Worm (Caenorhabditis elegans) whole organism, midembryonic: ENCODE measurements around the gene sec-10.
A peak's percentile ranks its signal among the peaks of the same experiment; 100 is the strongest.

Source experiments
- T22C8.4 ChIP-seq: fragments of 200-800 bp; sonication (Bioruptor generic); IDR thresholded peaks from 2 replicates; pipeline ENCODE4 v1.3.6; 2022; ENCODE audit warnings: missing genetic modification characterization, missing compliant biosample characterization
- cog-1 ChIP-seq: sonication (generic microtip); optimal IDR thresholded peaks from 2 replicates; lab custom pipeline; 2016; ENCODE audit warnings: missing genetic modification characterization, missing compliant biosample characterization
- flt-1 ChIP-seq: fragments of 200-800 bp; sonication (Bioruptor generic); IDR thresholded peaks from 2 replicates; pipeline ENCODE4 v1.3.6; 2022; ENCODE audit warnings: missing genetic modification characterization, missing compliant biosample characterization
- klf-2 ChIP-seq: fragments of 200-800 bp; sonication (Bioruptor generic); conservative IDR thresholded peaks from 2 replicates; pipeline ENCODE4 v1.3.6; 2022; ENCODE audit warnings: missing genetic modification reagents, missing genetic modification characterization, missing compliant biosample characterization
- med-1 ChIP-seq: sonication (generic microtip); optimal IDR thresholded peaks from 2 replicates; lab custom pipeline; 2017; ENCODE audit warnings: missing genetic modification characterization, mild to moderate bottlenecking, missing compliant biosample characterization, antibody characterized with exemption, missing genetic modification reagents; ENCODE audit not compliant: insufficient read depth
- ref-1 ChIP-seq: fragments of 200-800 bp; sonication (Bioruptor generic); conservative IDR thresholded peaks from 2 replicates; pipeline ENCODE4 v1.3.6; 2022; ENCODE audit warnings: missing genetic modification reagents, missing genetic modification characterization, missing compliant biosample characterization
- tab-1 ChIP-seq: fragments of 200-800 bp; sonication (Bioruptor generic); IDR thresholded peaks from 2 replicates; pipeline ENCODE4 v1.3.6; 2022; ENCODE audit warnings: missing genetic modification characterization, missing compliant biosample characterization
- ztf-23 ChIP-seq: fragments of 200-800 bp; sonication (Bioruptor generic); IDR thresholded peaks from 2 replicates; pipeline ENCODE4 v1.3.6; 2022; ENCODE audit warnings: missing genetic modification reagents, missing genetic modification characterization, missing compliant biosample characterization
- ztf-29 ChIP-seq: fragments of 200-800 bp; sonication (Bioruptor generic); IDR thresholded peaks from 2 replicates; pipeline ENCODE4 v1.3.6; 2022; ENCODE audit warnings: missing genetic modification reagents, missing genetic modification characterization, missing compliant biosample characterization

The sec-10 gene

ce11 chrIV:7789521-7789949, 7.2 kb upstream of the sec-10 start, which contains the start of gene imp-3:
imp-3 (minus strand) TSS chrIV:7789613.
- TF ChIP-seq tab-1 (GFP tag; lab: Robert Waterston, UW): no peak
- no peak for TF ChIP-seq cog-1 (tag; lab: Kevin White, UChicago)
- no peak for TF ChIP-seq med-1 (GFP tag; lab: Kevin White, UChicago)
- TF ChIP-seq ztf-23 (GFP tag; lab: Robert Waterston, UW): no peak
- TF ChIP-seq flt-1: no peak

ce11 chrIV:7785506-7786065, 3.3 kb upstream of the sec-10 start, which contains the start of gene tag-322:
tag-322 (minus strand) TSS chrIV:7785556.
- TF ChIP-seq cog-1 (tag; lab: Kevin White, UChicago): peak; percentile 32
- no peak for TF ChIP-seq klf-2
- TF ChIP-seq T22C8.4: no peak
- no peak for TF ChIP-seq ztf-23 (GFP tag; lab: Robert Waterston, UW)
- TF ChIP-seq ztf-29 (GFP tag; lab: Robert Waterston, UW): no peak

ce11 chrIV:7783801-7784411, 1.6 kb upstream of the sec-10 start, which contains the start of gene tag-321:
tag-321 (minus strand) TSS chrIV:7783851.
- TF ChIP-seq flt-1: no peak
- no peak for TF ChIP-seq ztf-29 (GFP tag; lab: Robert Waterston, UW)
- TF ChIP-seq T22C8.4: no peak
- TF ChIP-seq klf-2: no peak
- no peak for TF ChIP-seq tab-1 (GFP tag; lab: Robert Waterston, UW)
- TF ChIP-seq med-1 (GFP tag; lab: Kevin White, UChicago): no peak
- no peak for TF ChIP-seq cog-1 (tag; lab: Kevin White, UChicago)
- no peak for TF ChIP-seq ztf-23 (GFP tag; lab: Robert Waterston, UW)
- TF ChIP-seq ref-1: no peak

- TF ChIP-seq klf-2 (no peak), ztf-23 (GFP tag; lab: Robert Waterston, UW) (no peak), ztf-29 (GFP tag; lab: Robert Waterston, UW) (no peak), cog-1 (tag; lab: Kevin White, UChicago) (no peak), T22C8.4 (no peak), ref-1 (no peak), med-1 (GFP tag; lab: Kevin White, UChicago) (no peak), tab-1 (GFP tag; lab: Robert Waterston, UW) (no peak), flt-1 (no peak)
Measured at ce11 chrIV:7778865-7779264, 3.4 kb downstream of the sec-10 start, which contains the start of gene rpap-3. rpap-3 (minus strand) TSS chrIV:7778965.

- no peak for TF ChIP-seq flt-1
- TF ChIP-seq ztf-23 (GFP tag; lab: Robert Waterston, UW): no peak
- TF ChIP-seq cog-1 (tag; lab: Kevin White, UChicago): no peak
- no peak for TF ChIP-seq T22C8.4
- no peak for TF ChIP-seq ref-1
- no peak for TF ChIP-seq med-1 (GFP tag; lab: Kevin White, UChicago)
- TF ChIP-seq ztf-29 (GFP tag; lab: Robert Waterston, UW): no peak
- no peak for TF ChIP-seq klf-2
- TF ChIP-seq tab-1 (GFP tag; lab: Robert Waterston, UW): no peak
Measured at ce11 chrIV:7775725-7776124, 6.6 kb downstream of the sec-10 start, which contains the start of gene swd-2.1. swd-2.1 (plus strand) TSS chrIV:7776025.

ce11 chrIV:7774206-7774605, 8.1 kb downstream of the sec-10 start, which contains the start of the genes hcf-1 and swd-2.2:
hcf-1 (minus strand) TSS chrIV:7774275.
swd-2.2 (plus strand) TSS chrIV:7774411.
- TF ChIP-seq klf-2 (no peak), ztf-29 (GFP tag; lab: Robert Waterston, UW) (no peak), ref-1 (no peak), tab-1 (GFP tag; lab: Robert Waterston, UW) (no peak), T22C8.4 (no peak), ztf-23 (GFP tag; lab: Robert Waterston, UW) (no peak), cog-1 (tag; lab: Kevin White, UChicago) (no peak)

ce11 chrIV:7770162-7770561, 12.1 kb downstream of the sec-10 start, which contains the start of gene rdl-1:
rdl-1 (minus strand) TSS chrIV:7770262.
- TF ChIP-seq cog-1 (tag; lab: Kevin White, UChicago) (no peak), ztf-29 (GFP tag; lab: Robert Waterston, UW) (no peak), T22C8.4 (no peak)

ce11 chrIV:7764319-7764718, 18.0 kb downstream of the sec-10 start:
- TF ChIP-seq flt-1: no peak
- no peak for TF ChIP-seq med-1 (GFP tag; lab: Kevin White, UChicago)
- no peak for TF ChIP-seq T22C8.4
- TF ChIP-seq cog-1 (tag; lab: Kevin White, UChicago): no peak

- no peak for TF ChIP-seq ztf-23 (GFP tag; lab: Robert Waterston, UW)
- TF ChIP-seq ref-1: no peak
- TF ChIP-seq med-1 (GFP tag; lab: Kevin White, UChicago): no peak
- TF ChIP-seq ztf-29 (GFP tag; lab: Robert Waterston, UW): no peak
- no peak for TF ChIP-seq T22C8.4
- no peak for TF ChIP-seq cog-1 (tag; lab: Kevin White, UChicago)
- no peak for TF ChIP-seq flt-1
- TF ChIP-seq klf-2: no peak
- TF ChIP-seq tab-1 (GFP tag; lab: Robert Waterston, UW): no peak
Measured at ce11 chrIV:7763748-7764147, 18.6 kb downstream of the sec-10 start, which contains the start of the genes C46A5.6 and C46A5.1. C46A5.6 (minus strand) TSS chrIV:7763848. C46A5.1 (plus strand) TSS chrIV:7763931.

- TF ChIP-seq T22C8.4: no peak
- no peak for TF ChIP-seq klf-2
- no peak for TF ChIP-seq ztf-29 (GFP tag; lab: Robert Waterston, UW)
- no peak for TF ChIP-seq med-1 (GFP tag; lab: Kevin White, UChicago)
- no peak for TF ChIP-seq ref-1
- no peak for TF ChIP-seq tab-1 (GFP tag; lab: Robert Waterston, UW)
Measured at ce11 chrIV:7760117-7760516, 22.2 kb downstream of the sec-10 start, which contains the start of gene del-7. del-7 (plus strand) TSS chrIV:7760417.
